Worm (Caenorhabditis elegans) whole organism, L4/young adult: ENCODE measurements around the gene erd-2.2.

ENCODE experiments used
- W03F9.2 ChIP-seq: fragments of 150-350 bp; optimal IDR thresholded peaks from 2 replicates; lab custom pipeline; 2014; ENCODE audit warnings: missing biosample characterization, missing genetic modification characterization
- dao-5 ChIP-seq: sonication (generic microtip); optimal IDR thresholded peaks from 2 replicates; lab custom pipeline; 2016; ENCODE audit warnings: missing genotype, missing genetic modification characterization, moderate library complexity, missing compliant biosample characterization
- him-1 ChIP-seq: sonication (generic microtip); optimal IDR thresholded peaks from 2 replicates; lab custom pipeline; 2016; ENCODE audit warnings: missing genotype, missing genetic modification reagents, missing genetic modification characterization, missing compliant biosample characterization

DNA sequence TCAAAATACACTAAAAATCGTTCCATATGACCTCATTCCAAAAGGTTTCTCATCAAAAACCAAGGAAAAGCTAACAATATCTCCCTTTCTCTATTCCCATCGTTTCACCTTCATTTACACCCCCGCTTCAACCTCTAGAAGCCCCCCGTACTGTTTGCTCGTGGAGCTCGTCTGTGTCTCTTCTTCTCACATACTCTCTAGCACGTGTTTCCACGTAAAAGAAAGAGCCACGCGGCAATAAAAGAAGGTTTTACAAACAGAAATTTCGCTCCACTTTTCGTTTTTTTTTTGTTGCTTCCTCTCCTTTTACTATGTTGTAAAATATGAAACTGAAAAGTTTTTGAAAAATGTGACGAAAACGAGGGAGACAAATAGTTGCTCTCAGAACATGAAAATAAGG is 13.9 kb upstream of the erd-2.2 start:
- TF ChIP-seq him-1 (tag; lab: Kevin White, UChicago) (no peak), W03F9.2 (tag; lab: Kevin White, UChicago) (no peak), dao-5 (tag; lab: Kevin White, UChicago) (no peak)
